Worm (Caenorhabditis elegans) whole organism, L2 larva: Measurements from ENCODE around the gene srd-25.

Source experiments
- alr-1 ChIP-seq: fragments of 150-350 bp; optimal IDR thresholded peaks from 2 replicates; lab custom pipeline; 2014; ENCODE audit warnings: missing biosample characterization, missing genetic modification characterization
- ama-1 ChIP-seq: fragments of 150-350 bp; optimal IDR thresholded peaks from 2 replicates; lab custom pipeline; 2018; ENCODE audit warnings: inconsistent platforms
- ceh-16 ChIP-seq: fragments of 150-350 bp; optimal IDR thresholded peaks from 2 replicates; lab custom pipeline; 2014; ENCODE audit warnings: missing biosample characterization, missing genetic modification characterization
- ceh-82 ChIP-seq: fragments of 150-350 bp; optimal IDR thresholded peaks from 2 replicates; lab custom pipeline; 2014; ENCODE audit warnings: missing biosample characterization, missing genetic modification characterization
- fos-1 ChIP-seq: fragments of 150-350 bp; optimal IDR thresholded peaks from 2 replicates; lab custom pipeline; 2014; ENCODE audit warnings: missing biosample characterization, missing genetic modification characterization
- lin-13 ChIP-seq: fragments of 150-350 bp; optimal IDR thresholded peaks from 2 replicates; lab custom pipeline; 2014; ENCODE audit warnings: missing biosample characterization, missing genetic modification reagents, missing genetic modification characterization
- lsy-2 ChIP-seq, 2 experiments: fragments of 150-350 bp in 1 of 2; sonication (generic microtip) in 1 of 2; optimal IDR thresholded peaks; 2 replicates each; lab custom pipeline; 2014 to 2017; ENCODE audit warnings: missing biosample characterization in 2 of 2, missing genetic modification characterization in 2 of 2
- nhr-11 ChIP-seq: fragments of 150-350 bp; optimal IDR thresholded peaks from 2 replicates; lab custom pipeline; 2014; ENCODE audit warnings: missing biosample characterization, missing genetic modification characterization
- nhr-21 ChIP-seq: fragments of 150-350 bp; optimal IDR thresholded peaks from 2 replicates; lab custom pipeline; 2014; ENCODE audit warnings: missing biosample characterization, missing genetic modification characterization
- skn-1 ChIP-seq: sonication (generic microtip); optimal IDR thresholded peaks from 2 replicates; lab custom pipeline; 2017; ENCODE audit warnings: missing biosample characterization, missing genetic modification characterization
- snpc-4 ChIP-seq: fragments of 150-350 bp; optimal IDR thresholded peaks from 2 replicates; lab custom pipeline; 2014; ENCODE audit warnings: missing biosample characterization, missing genetic modification characterization
- unc-55 ChIP-seq: fragments of 150-350 bp; sonication (generic microtip); optimal IDR thresholded peaks from 3 replicates; lab custom pipeline; 2014; ENCODE audit warnings: missing biosample characterization, missing genetic modification reagents, missing genetic modification characterization
- unc-62 ChIP-seq: fragments of 150-350 bp; optimal IDR thresholded peaks from 2 replicates; lab custom pipeline; 2014; ENCODE audit warnings: missing biosample characterization, missing genetic modification reagents, missing genetic modification characterization
- zag-1 ChIP-seq: fragments of 150-350 bp; optimal IDR thresholded peaks from 2 replicates; lab custom pipeline; 2014; ENCODE audit warnings: missing biosample characterization, missing genetic modification characterization

DNA sequence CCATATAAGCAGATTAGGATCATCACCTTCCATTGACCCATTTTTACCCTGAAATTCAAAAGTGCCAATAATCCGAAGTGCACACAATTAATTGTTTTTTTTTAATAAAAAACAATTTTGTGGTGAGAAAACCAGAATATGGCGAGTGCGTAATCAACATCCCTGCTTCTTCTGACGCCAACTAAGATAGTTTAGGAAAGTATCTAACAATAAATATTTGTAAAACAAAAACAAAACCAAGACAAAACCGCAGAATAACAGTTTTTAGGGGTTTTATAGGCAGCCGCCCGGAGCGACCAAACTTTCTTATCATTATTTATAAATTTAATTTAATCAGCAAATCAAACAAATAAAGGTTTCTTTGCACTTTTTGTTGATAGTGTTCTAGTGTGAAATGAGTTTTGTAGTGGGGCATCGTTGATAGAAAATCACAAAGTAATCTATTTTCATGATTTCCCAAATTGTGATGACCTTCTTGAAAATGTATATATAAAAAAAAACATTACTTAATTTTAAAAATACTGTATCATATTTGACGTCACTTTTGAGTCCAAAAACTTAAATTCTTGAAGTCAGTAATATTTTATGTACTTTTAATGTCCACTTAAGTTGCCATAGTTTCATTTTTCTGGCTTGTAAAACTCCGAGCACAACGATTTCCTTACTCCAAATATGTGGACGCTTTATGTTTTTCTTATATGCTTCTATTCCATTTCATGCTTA, 22.0 kb upstream of the srd-25 start, which contains the start of the genes folt-3 and clec-214:
- TF ChIP-seq unc-55 (GFP tag; lab: Kevin White, UChicago) (no peak), unc-62 (no peak), ama-1 (lab: Kevin White, UChicago) (no peak), alr-1 (no peak), lsy-2 (tag; optimal IDR thresholded peaks at IDR 0.05; lab: Kevin White, UChicago) (no peak), snpc-4 (tag; lab: Kevin White, UChicago) (no peak), fos-1 (tag; lab: Kevin White, UChicago) (no peak), ceh-82 (tag; lab: Kevin White, UChicago) (no peak), zag-1 (no peak), ceh-16 (tag; lab: Kevin White, UChicago) (no peak), lin-13 (GFP tag; lab: Kevin White, UChicago) (no peak), nhr-11 (tag; lab: Kevin White, UChicago) (no peak), nhr-21 (tag; lab: Kevin White, UChicago) (no peak), skn-1 (tag; lab: Kevin White, UChicago) (no peak)
